Fruit fly (Drosophila melanogaster): ENCODE data around the gene CG8924.
A peak's percentile ranks its signal among the peaks of the same experiment; 100 is the strongest.

Gene CG8924

DNA sequence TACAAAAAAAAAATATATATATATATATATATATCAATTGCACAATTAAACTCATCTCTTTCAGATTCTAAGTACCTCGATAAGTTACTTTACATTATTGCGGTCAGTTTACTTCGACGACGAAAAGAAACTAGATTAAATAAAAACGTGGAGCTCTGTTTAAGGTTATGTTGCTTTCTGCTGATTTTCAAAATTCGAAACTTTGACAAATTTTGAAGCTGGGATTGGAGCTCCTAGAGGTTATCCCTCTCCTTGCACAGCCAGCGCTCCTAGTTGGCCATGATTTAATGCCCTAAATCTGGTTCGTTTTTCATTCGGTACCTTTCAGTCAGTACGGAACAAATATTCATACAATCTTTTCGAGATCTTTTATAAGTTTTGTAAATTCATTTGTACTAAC, 35.7 kb downstream of the CG8924 start, which contains the start of gene CG42766:
Gene CG42766 (plus strand): TSS at position 301 of the 400 bp plus-strand sequence.
- TF ChIP-seq CG13775 (GFP tag; optimal IDR thresholded peaks at IDR 0.05) (no peak), Hr3 (GFP tag; optimal IDR thresholded peaks at IDR 0.05) (no peak), br (optimal IDR thresholded peaks at IDR 0.05) (no peak), twi (tag; optimal IDR thresholded peaks at IDR 0.05) (no peak), CG1603 (tag; optimal IDR thresholded peaks at IDR 0.05) (no peak), CG7928 (GFP tag; optimal IDR thresholded peaks at IDR 0.05) (no peak), CG15073 (GFP tag; optimal IDR thresholded peaks at IDR 0.05) (no peak), mam (GFP tag; optimal IDR thresholded peaks at IDR 0.05) (no peak), NC2α (GFP tag; optimal IDR thresholded peaks at IDR 0.05) (no peak), bbx (GFP tag; IDR thresholded peaks at IDR 0.05; ENCODE audit: partially characterized antibody) (no peak), tup (GFP tag; optimal IDR thresholded peaks at IDR 0.05) (no peak), Sox100B (GFP tag; optimal IDR thresholded peaks at IDR 0.05) (no peak), eve (GFP tag; optimal IDR thresholded peaks at IDR 0.05) (no peak), CG7839 (tag; optimal IDR thresholded peaks at IDR 0.05) (no peak)

DNA sequence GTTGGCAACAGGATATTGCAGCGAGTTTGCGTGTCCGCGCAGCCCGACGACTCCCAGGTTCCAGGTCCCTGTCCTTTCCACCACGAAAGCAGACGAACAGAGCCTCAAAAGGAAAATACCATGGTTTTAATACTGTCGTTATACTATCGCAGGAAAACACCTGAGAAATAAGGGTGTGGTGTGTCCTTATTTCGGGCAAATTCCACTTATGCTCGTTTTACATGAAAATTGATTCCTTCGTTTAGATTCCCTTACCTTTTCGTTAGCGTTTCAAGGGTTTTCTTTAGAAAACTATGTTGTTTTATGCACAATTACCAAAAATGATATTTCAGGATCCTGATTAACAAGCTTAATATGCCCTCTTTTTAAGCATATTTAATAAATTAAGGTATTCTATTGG, 42.0 kb downstream of the CG8924 start, which contains the start of gene Cep164:
Gene Cep164 (minus strand): TSS at position 101 of the 400 bp plus-strand sequence.
- TF ChIP-seq ap (GFP tag; IDR thresholded peaks at IDR 0.05) (no peak), CG34422 (GFP tag; IDR thresholded peaks at IDR 0.05) (no peak), Abd-B (GFP tag; optimal IDR thresholded peaks at IDR 0.05) (no peak), CG6813 (GFP tag; optimal IDR thresholded peaks at IDR 0.05) (no peak), CG7357 (GFP tag; IDR thresholded peaks at IDR 0.05) (no peak), Oaz (GFP tag; IDR thresholded peaks at IDR 0.05) (no peak), toy (GFP tag; IDR thresholded peaks at IDR 0.05) (no peak), tup (GFP tag; optimal IDR thresholded peaks at IDR 0.05) (no peak), seq (GFP tag; IDR thresholded peaks at IDR 0.05) (no peak), CG14050 (GFP tag; IDR thresholded peaks at IDR 0.05) (no peak), CG1832 (GFP tag; optimal IDR thresholded peaks at IDR 0.05) (no peak), CG7556 (GFP tag; optimal IDR thresholded peaks at IDR 0.05) (no peak), rib (GFP tag; IDR thresholded peaks at IDR 0.05) (no peak), wdn (GFP tag; IDR thresholded peaks at IDR 0.05) (no peak), ind (GFP tag; optimal IDR thresholded peaks at IDR 0.05) (no peak), B-H1 (GFP tag; IDR thresholded peaks at IDR 0.05) (no peak), CG15269 (tag; optimal IDR thresholded peaks at IDR 0.05) (no peak), CG17802 (tag; optimal IDR thresholded peaks at IDR 0.05) (peak; percentile 55), Lhr (GFP tag; optimal IDR thresholded peaks at IDR 0.05) (no peak), CG12236 (GFP tag; optimal IDR thresholded peaks at IDR 0.05) (no peak), CG6175 (GFP tag; IDR thresholded peaks at IDR 0.05) (no peak), stc (GFP tag; IDR thresholded peaks at IDR 0.05) (no peak), Hand (GFP tag; optimal IDR thresholded peaks at IDR 0.05) (no peak), CHES-1-like (GFP tag; optimal IDR thresholded peaks at IDR 0.05) (no peak), hb (GFP tag; IDR thresholded peaks at IDR 0.05; ENCODE audit: partially characterized antibody) (no peak), tap (tag; optimal IDR thresholded peaks at IDR 0.05) (no peak), gfzf (GFP tag; optimal IDR thresholded peaks at IDR 0.05) (peak; percentile 6), Dfd (GFP tag; optimal IDR thresholded peaks at IDR 0.05) (no peak), CG8089 (GFP tag; optimal IDR thresholded peaks at IDR 0.05) (no peak), nom (GFP tag; optimal IDR thresholded peaks at IDR 0.05) (peak; percentile 6), luna (GFP tag; optimal IDR thresholded peaks at IDR 0.05) (no peak), CG13624 (GFP tag; optimal IDR thresholded peaks at IDR 0.05) (no peak), Elba2 (GFP tag; optimal IDR thresholded peaks at IDR 0.05) (no peak), Hr51 (GFP tag; optimal IDR thresholded peaks at IDR 0.05) (no peak), CG2889 (GFP tag; IDR thresholded peaks at IDR 0.05) (no peak), ssp (GFP tag; IDR thresholded peaks at IDR 0.05) (peak; percentile 42; the same call in 1 of the 2 replicates), CG11398 (GFP tag; optimal IDR thresholded peaks at IDR 0.05) (no peak), insv (GFP tag; optimal IDR thresholded peaks at IDR 0.05) (no peak)

All from whole organism, embryonic.